Worm (Caenorhabditis elegans): ENCODE measurements around the gene tofu-6.

Gene tofu-6

DNA sequence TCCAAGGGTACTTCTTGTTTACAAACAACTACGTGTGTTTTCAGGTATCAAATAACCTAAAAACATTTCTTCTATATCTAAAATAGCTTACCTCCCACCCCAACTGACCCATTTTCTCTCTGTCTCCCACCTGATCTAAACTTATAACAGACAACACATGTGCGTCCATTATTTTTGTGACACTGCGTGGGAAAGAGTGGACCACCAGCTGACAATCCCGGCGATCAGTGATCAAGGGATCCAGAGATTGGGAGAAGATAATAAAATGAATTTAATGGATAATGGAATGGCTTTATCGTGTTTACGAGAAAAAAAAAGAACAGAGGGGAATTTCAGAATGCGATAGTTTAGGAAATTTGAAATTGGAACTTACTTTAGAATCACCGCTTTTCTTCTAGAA lies 28.2 kb downstream of the tofu-6 start:
- TF ChIP-seq ets-4 (tag; optimal IDR thresholded peaks at IDR 0.05): no peak
- TF ChIP-seq ceh-18 (tag; optimal IDR thresholded peaks at IDR 0.05): peak; percentile 23
- peak; percentile 77 for TF ChIP-seq unc-55 (GFP tag; optimal IDR thresholded peaks at IDR 0.05)
- no peak for TF ChIP-seq che-1 (tag; optimal IDR thresholded peaks at IDR 0.05)
- TF ChIP-seq hlh-15 (tag; optimal IDR thresholded peaks at IDR 0.05): no peak

ce11 chrII:5449620-5450019 lies 28.6 kb downstream of the tofu-6 start:
- no peak for TF ChIP-seq pros-1 (tag; optimal IDR thresholded peaks at IDR 0.05)

DNA sequence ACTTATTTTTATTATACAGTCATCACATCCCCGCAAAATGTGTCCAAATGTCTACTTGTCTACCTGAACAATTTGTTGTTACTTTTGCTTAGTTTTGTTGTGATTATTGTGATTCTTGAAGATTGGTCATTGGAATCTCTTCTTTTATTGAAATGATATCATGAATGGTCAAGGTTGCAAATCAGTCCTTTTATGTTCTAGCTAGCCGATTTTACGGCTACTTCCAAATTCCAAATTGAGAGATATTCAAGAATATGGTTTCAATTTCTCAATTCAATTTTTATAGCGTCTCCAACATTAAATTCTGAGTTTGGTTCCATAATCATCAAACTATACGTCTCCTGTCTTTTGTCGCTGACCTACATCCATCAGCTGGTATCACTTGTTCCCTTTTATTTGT lies 30.2 kb downstream of the tofu-6 start:
- TF ChIP-seq pqm-1 (tag; optimal IDR thresholded peaks at IDR 0.05): no peak
- no peak for TF ChIP-seq ceh-24 (tag; optimal IDR thresholded peaks at IDR 0.05)
- no peak for TF ChIP-seq dmd-4 (tag; optimal IDR thresholded peaks at IDR 0.05; ENCODE audit: borderline replicate concordance)
- no peak for TF ChIP-seq Y22D7AL.16 (tag; optimal IDR thresholded peaks at IDR 0.05)
- TF ChIP-seq nhr-232 (tag; optimal IDR thresholded peaks at IDR 0.05): no peak
- TF ChIP-seq lin-11 (tag; optimal IDR thresholded peaks at IDR 0.05): no peak
- no peak for TF ChIP-seq ttx-3 (tag; optimal IDR thresholded peaks at IDR 0.05)
- TF ChIP-seq hlh-30 (tag; optimal IDR thresholded peaks at IDR 0.05; ENCODE audit: insufficient read depth): no peak
- no peak for TF ChIP-seq ref-2 (tag; optimal IDR thresholded peaks at IDR 0.05)
- no peak for TF ChIP-seq sdc-2 (tag; optimal IDR thresholded peaks at IDR 0.05)
- no peak for TF ChIP-seq rnt-1 (tag; optimal IDR thresholded peaks at IDR 0.05)
- no peak for TF ChIP-seq fax-1 (tag; optimal IDR thresholded peaks at IDR 0.05)

DNA sequence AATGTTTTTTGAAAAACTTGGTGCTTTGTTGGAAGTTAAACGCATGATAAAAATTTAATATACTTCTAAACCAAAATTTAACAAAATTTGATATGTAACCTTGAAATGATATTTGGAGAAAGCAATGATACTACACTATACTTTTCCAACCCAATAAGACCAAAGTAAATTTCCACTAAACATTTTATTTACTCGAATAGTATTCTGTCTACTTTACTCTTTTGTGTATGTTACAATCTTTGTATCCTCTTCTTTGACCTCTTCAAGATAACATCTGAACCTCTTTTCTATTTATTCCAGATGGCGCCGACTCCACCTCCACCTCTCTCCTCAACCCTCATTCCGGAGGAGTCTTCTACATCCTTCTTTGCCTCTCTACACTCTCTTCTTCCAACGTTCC lies 32.5 kb downstream of the tofu-6 start, which contains the start of gene dhs-5:
Gene dhs-5, plus strand, starts transcription at position 301 of the 400 bp plus-strand sequence.
- TF ChIP-seq ceh-30 (tag; optimal IDR thresholded peaks at IDR 0.05) (no peak), gmeb-2 (tag; optimal IDR thresholded peaks at IDR 0.05) (no peak), K09A11.1 (tag; optimal IDR thresholded peaks at IDR 0.05; ENCODE audit: insufficient read depth) (no peak), ceh-48 (tag; optimal IDR thresholded peaks at IDR 0.05) (no peak), hlh-8 (tag; optimal IDR thresholded peaks at IDR 0.05) (no peak), ceh-19 (GFP tag; optimal IDR thresholded peaks at IDR 0.05) (no peak)

DNA sequence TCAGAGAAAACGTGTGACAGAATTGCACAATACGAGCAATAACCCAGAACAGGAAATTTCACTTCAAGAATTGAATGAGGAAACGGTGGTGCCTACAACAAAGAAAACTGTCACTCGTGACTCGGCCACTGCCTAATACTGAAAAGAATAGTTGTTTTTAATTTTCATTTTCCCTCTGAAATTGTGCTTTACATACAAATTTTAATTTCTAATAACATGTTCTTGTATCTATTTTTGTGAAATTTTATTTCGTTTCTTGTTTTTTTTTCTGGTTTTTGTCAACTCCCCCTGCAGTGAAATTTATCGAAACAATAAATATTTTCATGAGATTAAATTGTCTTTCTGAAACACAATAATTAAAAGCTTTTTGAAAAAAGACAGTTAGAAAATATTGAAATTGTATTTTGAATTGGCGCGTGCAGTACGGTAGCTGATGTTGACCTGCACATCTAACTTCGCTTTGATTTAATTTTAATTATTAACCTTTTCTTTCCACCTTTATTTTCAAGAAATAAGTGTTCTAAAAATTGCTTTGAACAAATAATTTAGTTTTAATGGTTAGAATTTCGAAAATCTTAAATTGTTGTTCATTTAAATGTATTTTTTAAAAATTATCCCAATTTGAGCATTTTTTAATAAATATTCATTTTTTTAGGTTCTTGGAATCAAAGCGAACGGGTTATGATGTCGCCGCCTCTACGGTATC lies 34.8 kb downstream of the tofu-6 start, which contains the start of gene daz-1:
Gene daz-1, plus strand, starts transcription at position 656 of the 706 bp plus-strand sequence.
- TF ChIP-seq pha-2 (tag; optimal IDR thresholded peaks at IDR 0.05) (no peak), eyg-1 (tag; optimal IDR thresholded peaks at IDR 0.05) (no peak), K09A11.1 (tag; optimal IDR thresholded peaks at IDR 0.05; ENCODE audit: insufficient read depth) (no peak), tbx-7 (tag; optimal IDR thresholded peaks at IDR 0.05) (no peak), ets-4 (tag; optimal IDR thresholded peaks at IDR 0.05) (no peak), pha-4 (tag; optimal IDR thresholded peaks at IDR 0.05) (no peak), pat-9 (tag; optimal IDR thresholded peaks at IDR 0.05) (no peak), ceh-31 (tag; optimal IDR thresholded peaks at IDR 0.05) (no peak), dmd-4 (tag; optimal IDR thresholded peaks at IDR 0.05; ENCODE audit: borderline replicate concordance) (no peak), ceh-24 (tag; optimal IDR thresholded peaks at IDR 0.05) (no peak), mec-3 (tag; optimal IDR thresholded peaks at IDR 0.05; ENCODE audit: borderline replicate concordance) (no peak)

DNA sequence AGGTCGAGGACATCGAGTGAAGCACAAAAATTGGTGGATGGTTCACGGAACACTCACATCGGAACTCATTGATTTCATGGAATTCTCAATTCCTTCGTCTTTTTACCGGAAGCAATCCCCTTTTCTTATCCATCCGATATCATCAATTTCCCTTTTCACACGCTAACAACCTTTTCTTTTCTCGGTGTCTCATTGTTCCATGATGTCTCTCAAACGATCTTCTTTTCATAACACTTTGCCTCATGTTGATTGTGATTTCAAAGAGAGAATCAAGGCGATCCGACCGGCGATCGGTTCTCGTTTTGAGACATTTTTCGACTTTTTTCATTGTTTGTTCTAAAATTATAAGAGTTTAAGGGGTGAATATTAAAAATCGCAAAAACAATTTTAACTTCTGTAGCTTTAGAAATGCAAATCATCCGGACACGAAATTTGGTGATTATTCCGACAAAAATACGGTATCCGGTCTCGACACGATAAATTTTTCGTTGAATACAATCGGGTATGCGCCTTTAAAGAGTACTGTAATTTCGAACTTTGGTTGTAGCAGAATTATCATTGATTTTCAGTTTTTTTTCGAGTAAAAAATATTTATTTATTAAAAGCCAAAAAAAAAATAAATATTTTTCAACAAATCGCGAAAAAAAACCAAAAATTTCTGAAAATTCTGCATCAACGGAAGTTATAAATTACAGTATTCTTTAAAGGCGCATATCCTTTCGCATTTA lies 37.8 kb downstream of the tofu-6 start:
- TF ChIP-seq odd-2 (tag; optimal IDR thresholded peaks at IDR 0.05) (no peak), pha-4 (tag; optimal IDR thresholded peaks at IDR 0.05) (no peak), nhr-232 (tag; optimal IDR thresholded peaks at IDR 0.05) (no peak), ceh-22 (tag; optimal IDR thresholded peaks at IDR 0.05) (no peak), syd-9 (tag; optimal IDR thresholded peaks at IDR 0.05) (no peak), ceh-19 (GFP tag; optimal IDR thresholded peaks at IDR 0.05) (no peak), Y22D7AL.16 (tag; optimal IDR thresholded peaks at IDR 0.05) (no peak), pax-1 (tag; optimal IDR thresholded peaks at IDR 0.05) (no peak), unc-42 (tag; optimal IDR thresholded peaks at IDR 0.05) (no peak), unc-86 (tag; optimal IDR thresholded peaks at IDR 0.05) (no peak), eyg-1 (tag; optimal IDR thresholded peaks at IDR 0.05) (no peak), mec-3 (tag; optimal IDR thresholded peaks at IDR 0.05; ENCODE audit: borderline replicate concordance) (no peak), sox-2 (GFP tag; IDR thresholded peaks at IDR 0.05) (no peak), tbx-2 (tag; optimal IDR thresholded peaks at IDR 0.05) (no peak), gmeb-2 (tag; optimal IDR thresholded peaks at IDR 0.05) (no peak), elt-4 (tag; optimal IDR thresholded peaks at IDR 0.05) (no peak), dmd-4 (tag; optimal IDR thresholded peaks at IDR 0.05; ENCODE audit: borderline replicate concordance) (no peak), ceh-9 (tag; optimal IDR thresholded peaks at IDR 0.05) (no peak)
